Fruit fly (Drosophila melanogaster) whole organism: ENCODE data around the gene mRRF1.
A peak's percentile ranks its signal among the peaks of the same experiment; 100 is the strongest.

Experiments used
- CG8478 ChIP-seq: fragments of >200 bp; optimal IDR thresholded peaks from 2 replicates; lab custom pipeline; 2018; ENCODE audit warnings: inconsistent platforms
- EcR ChIP-seq, 2 experiments: fragments of >200 bp; optimal IDR thresholded peaks; 2 replicates each; lab custom pipeline; 2017; ENCODE audit warnings: missing biosample characterization in 2 of 2, missing genetic modification characterization in 2 of 2, missing genetic modification reagents in 2 of 2
- psq ChIP-seq: fragments of >200 bp; optimal IDR thresholded peaks from 2 replicates; lab custom pipeline; 2017
- usp ChIP-seq: fragments of >200 bp; optimal IDR thresholded peaks from 2 replicates; lab custom pipeline; 2017; ENCODE audit warnings: missing biosample characterization, missing genetic modification characterization, mixed read lengths

dm6 chr3L:9384445-9385079 is 20.4 kb downstream of the mRRF1 start:
- TF ChIP-seq usp (GFP tag; lab: Kevin White, UChicago) (no peak), psq (lab: Kevin White, UChicago) (no peak), CG8478 (lab: Kevin White, UChicago) (no peak), EcR (GFP tag; optimal IDR thresholded peaks at IDR 0.05; lab: Kevin White, UChicago) (peak in 1 of 2 experiments; percentile 17)
